Worm (Caenorhabditis elegans) whole organism, midembryonic: Measurements from ENCODE around the gene ZC239.20.

ENCODE experiments used
- flt-1 ChIP-seq: fragments of 200-800 bp; sonication (Bioruptor generic); IDR thresholded peaks from 2 replicates; pipeline ENCODE4 v1.3.6; 2022; ENCODE audit warnings: missing genetic modification characterization, missing compliant biosample characterization
- med-1 ChIP-seq: sonication (generic microtip); optimal IDR thresholded peaks from 2 replicates; lab custom pipeline; 2017; ENCODE audit warnings: missing genetic modification characterization, mild to moderate bottlenecking, missing compliant biosample characterization, antibody characterized with exemption, missing genetic modification reagents; ENCODE audit not compliant: insufficient read depth
- ref-1 ChIP-seq: fragments of 200-800 bp; sonication (Bioruptor generic); conservative IDR thresholded peaks from 2 replicates; pipeline ENCODE4 v1.3.6; 2022; ENCODE audit warnings: missing genetic modification reagents, missing genetic modification characterization, missing compliant biosample characterization
- tab-1 ChIP-seq: fragments of 200-800 bp; sonication (Bioruptor generic); IDR thresholded peaks from 2 replicates; pipeline ENCODE4 v1.3.6; 2022; ENCODE audit warnings: missing genetic modification characterization, missing compliant biosample characterization
- ztf-23 ChIP-seq: fragments of 200-800 bp; sonication (Bioruptor generic); IDR thresholded peaks from 2 replicates; pipeline ENCODE4 v1.3.6; 2022; ENCODE audit warnings: missing genetic modification reagents, missing genetic modification characterization, missing compliant biosample characterization
- ztf-29 ChIP-seq: fragments of 200-800 bp; sonication (Bioruptor generic); IDR thresholded peaks from 2 replicates; pipeline ENCODE4 v1.3.6; 2022; ENCODE audit warnings: missing genetic modification reagents, missing genetic modification characterization, missing compliant biosample characterization

DNA sequence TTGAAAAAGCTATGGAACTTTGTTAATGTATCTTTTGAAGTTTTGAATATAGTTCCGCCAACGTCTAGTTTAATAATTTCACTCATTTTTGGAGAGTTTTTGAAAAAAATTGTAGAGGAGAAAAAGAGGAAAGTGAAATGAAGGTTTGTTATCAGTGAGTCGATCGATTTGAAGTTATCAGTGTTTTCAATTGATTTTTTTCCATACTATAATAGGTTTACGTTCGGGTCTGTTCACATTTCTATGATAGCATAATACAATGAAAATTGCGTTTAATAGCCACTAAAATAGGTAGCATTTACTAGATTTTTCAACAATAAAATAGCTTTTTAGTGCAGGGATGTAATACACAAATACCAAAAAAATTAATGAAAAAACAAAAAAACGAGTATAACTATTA lies 18.9 kb upstream of the ZC239.20 start, which contains the start of gene ZC239.16:
- TF ChIP-seq ref-1 (GFP tag; lab: Robert Waterston, UW) (no peak), flt-1 (GFP tag; lab: Robert Waterston, UW) (no peak), med-1 (GFP tag; lab: Kevin White, UChicago) (no peak), ztf-23 (GFP tag; lab: Robert Waterston, UW) (no peak), ztf-29 (no peak), tab-1 (GFP tag; lab: Robert Waterston, UW) (no peak)
